Worm (Caenorhabditis elegans): ENCODE measurements around the gene pcs-1.

DNA sequence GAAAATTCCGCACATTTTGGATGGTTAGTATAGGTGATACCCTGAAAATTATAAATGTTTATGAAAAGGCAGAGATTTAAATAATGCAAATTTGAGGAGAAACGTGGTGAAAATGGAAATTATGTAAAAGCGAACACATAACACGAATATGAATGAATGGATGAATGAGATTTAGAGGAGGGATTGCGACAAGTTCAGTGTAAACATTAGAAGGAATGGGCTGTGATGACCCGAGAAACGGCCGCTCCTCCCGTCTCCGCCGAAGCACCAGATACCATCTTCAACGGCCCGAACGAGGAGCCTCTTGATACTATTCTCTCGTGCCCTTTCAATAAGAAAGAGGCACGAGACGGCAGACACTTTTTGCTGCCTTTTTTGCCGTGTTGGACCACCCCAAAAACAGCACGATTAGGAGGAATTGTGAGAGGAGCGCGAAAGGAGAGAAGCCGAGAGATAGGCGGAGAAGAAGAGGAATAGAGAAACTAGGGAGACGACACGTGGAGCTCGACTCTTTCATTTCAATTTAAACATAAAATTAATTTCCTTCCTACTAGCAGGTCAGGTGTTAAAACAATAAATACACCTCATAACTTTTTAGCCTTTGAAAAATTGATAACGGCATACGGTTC lies 17.9 kb upstream of the pcs-1 start, which contains the start of gene gfat-1:
- TF ChIP-seq F49E8.2 (tag; optimal IDR thresholded peaks at IDR 0.05; ENCODE audit: borderline replicate concordance) (no peak), unc-39 (tag; optimal IDR thresholded peaks at IDR 0.05) (no peak)
